Worm (Caenorhabditis elegans): Measurements from ENCODE around the gene gst-33.
"Not testable (repeated sequence)": the region's sequence is repeated elsewhere in the genome, so short reads cannot be mapped to it uniquely, and the experiment has no call there.

Gene gst-33

DNA sequence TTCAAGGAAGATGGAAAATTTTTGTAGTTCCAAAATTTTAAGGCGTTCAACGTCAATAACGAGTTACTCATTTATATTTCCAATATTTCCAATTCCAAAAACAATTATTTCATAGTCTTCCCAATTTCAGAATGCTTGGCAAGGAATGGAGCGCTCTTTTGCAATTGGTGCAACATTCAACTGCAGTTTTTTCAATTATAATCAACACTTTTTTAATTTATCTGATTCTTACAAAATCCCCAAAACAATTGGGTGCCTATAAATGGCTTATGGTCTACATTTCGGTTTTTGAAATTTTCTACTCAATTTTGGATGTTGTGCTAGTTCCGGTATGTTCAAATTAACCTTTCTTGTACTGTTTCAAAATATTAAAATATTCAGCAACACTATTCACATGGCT, 39.3 kb upstream of the gst-33 start, which contains the start of gene str-225:
Gene str-225, plus strand, starts transcription at position 132 of the 400 bp plus-strand sequence.
- no peak for TF ChIP-seq egl-27 (tag; optimal IDR thresholded peaks at IDR 0.05)
- TF ChIP-seq unc-39 (tag; optimal IDR thresholded peaks at IDR 0.05), result no peak

DNA sequence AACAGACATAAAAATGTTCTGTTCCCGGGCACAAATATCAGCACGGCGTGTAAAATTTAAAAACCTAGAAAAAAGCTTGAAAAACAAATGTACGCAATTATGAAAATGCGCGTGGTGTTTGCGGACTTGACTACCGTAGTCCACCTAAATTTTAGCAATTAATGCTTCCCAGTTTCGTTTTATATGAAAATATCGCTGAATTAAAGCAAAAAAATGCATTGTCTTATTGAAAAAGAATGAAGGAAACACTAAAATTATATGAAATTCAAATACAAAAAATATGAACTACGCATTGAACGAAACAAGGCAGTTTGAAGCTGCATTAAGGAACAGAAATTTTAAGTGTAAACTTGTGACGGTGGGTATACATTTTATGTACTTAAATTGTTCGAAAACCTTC, 37.9 kb upstream of the gst-33 start, which contains the start of gene ugt-64:
Gene ugt-64, minus strand, starts transcription at position 101 of the 400 bp plus-strand sequence.
- TF ChIP-seq ceh-9 (tag; optimal IDR thresholded peaks at IDR 0.05); nhr-67 (tag; optimal IDR thresholded peaks at IDR 0.05); nhr-43 (tag; optimal IDR thresholded peaks at IDR 0.05; ENCODE audit: poor library complexity, severe bottlenecking): not testable (repeated sequence)

DNA sequence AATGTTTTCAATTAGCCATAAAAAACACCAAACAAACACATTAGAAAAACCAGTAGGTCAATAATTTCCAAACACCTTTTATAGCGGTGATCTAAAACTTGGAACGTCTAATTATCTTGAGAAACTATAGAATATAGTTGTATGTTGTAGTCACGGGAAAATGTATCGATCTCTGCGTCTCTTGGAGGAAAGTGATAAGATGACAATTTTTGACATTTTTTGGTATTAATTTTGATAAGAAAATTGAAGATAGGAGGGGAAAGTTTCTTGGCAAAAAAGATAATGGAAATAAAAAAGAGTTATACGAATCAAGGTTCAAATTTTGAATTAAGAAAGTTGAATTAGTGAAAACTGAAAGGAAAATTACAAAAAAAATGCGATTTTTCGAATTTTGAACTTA, 37.4 kb upstream of the gst-33 start:
- TF ChIP-seq ceh-9 (tag; optimal IDR thresholded peaks at IDR 0.05) (no peak), nhr-23 (tag; optimal IDR thresholded peaks at IDR 0.05) (peak; percentile 23), jun-1 (tag; optimal IDR thresholded peaks at IDR 0.05) (peak; percentile 55), nhr-67 (tag; optimal IDR thresholded peaks at IDR 0.05) (no peak), elt-2 (tag; optimal IDR thresholded peaks at IDR 0.05) (peak; percentile 98), elt-3 (tag; optimal IDR thresholded peaks at IDR 0.05) (peak in 1 of 3 experiments; percentile 47), pqm-1 (tag; optimal IDR thresholded peaks at IDR 0.05) (peak; percentile 97)

DNA sequence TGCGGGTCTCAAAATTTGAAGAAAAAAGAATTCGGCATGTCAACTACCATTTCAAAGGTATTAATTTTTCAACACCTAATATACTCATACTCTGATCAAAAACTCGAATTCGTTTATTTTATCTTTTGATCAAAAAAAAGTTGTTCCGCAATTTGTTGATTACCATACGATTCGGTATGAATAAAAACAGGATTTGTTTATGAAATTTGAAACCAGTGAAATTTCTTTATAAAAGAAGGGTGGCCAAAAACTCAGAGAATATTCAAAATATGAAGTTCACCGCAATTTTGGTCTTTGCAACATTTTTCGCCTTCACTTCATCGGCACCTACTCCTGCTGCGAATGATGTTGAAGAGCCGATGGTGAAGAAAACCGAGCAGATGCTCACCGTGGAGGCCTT, 33.7 kb upstream of the gst-33 start, which contains the start of the genes C07G3.8 and C07G3.10:
Gene C07G3.8, minus strand, starts transcription at position 101 of the 400 bp plus-strand sequence.
Gene C07G3.10, plus strand, starts transcription at position 270 of the 400 bp plus-strand sequence.
- no peak for TF ChIP-seq nhr-23 (tag; optimal IDR thresholded peaks at IDR 0.05)
- TF ChIP-seq zag-1 (tag; optimal IDR thresholded peaks at IDR 0.05), result no peak
- no peak for TF ChIP-seq ceh-28 (tag; optimal IDR thresholded peaks at IDR 0.05)
- no peak for TF ChIP-seq egl-27 (tag; optimal IDR thresholded peaks at IDR 0.05)
- no peak for TF ChIP-seq unc-39 (tag; optimal IDR thresholded peaks at IDR 0.05)
- TF ChIP-seq elt-3 (tag; optimal IDR thresholded peaks at IDR 0.05), result no peak
- no peak for TF ChIP-seq egl-5 (tag; optimal IDR thresholded peaks at IDR 0.05)
- no peak for TF ChIP-seq nhr-237 (tag; optimal IDR thresholded peaks at IDR 0.05)
- TF ChIP-seq ama-1 (optimal IDR thresholded peaks at IDR 0.05), result no peak
- TF ChIP-seq ztf-11 (tag; optimal IDR thresholded peaks at IDR 0.05), result no peak
- TF ChIP-seq unc-62 (GFP tag; optimal IDR thresholded peaks at IDR 0.05), result no peak
- TF ChIP-seq pha-4 (tag; optimal IDR thresholded peaks at IDR 0.05), result no peak
- no peak for TF ChIP-seq nfya-1 (tag; optimal IDR thresholded peaks at IDR 0.05; ENCODE audit: insufficient read depth)
- TF ChIP-seq lin-15B (tag; optimal IDR thresholded peaks at IDR 0.05), result no peak
- TF ChIP-seq ceh-16 (tag; optimal IDR thresholded peaks at IDR 0.05), result no peak
- no peak for TF ChIP-seq fos-1 (tag; optimal IDR thresholded peaks at IDR 0.05)
- TF ChIP-seq fkh-10 (GFP tag; optimal IDR thresholded peaks at IDR 0.05), result no peak

DNA sequence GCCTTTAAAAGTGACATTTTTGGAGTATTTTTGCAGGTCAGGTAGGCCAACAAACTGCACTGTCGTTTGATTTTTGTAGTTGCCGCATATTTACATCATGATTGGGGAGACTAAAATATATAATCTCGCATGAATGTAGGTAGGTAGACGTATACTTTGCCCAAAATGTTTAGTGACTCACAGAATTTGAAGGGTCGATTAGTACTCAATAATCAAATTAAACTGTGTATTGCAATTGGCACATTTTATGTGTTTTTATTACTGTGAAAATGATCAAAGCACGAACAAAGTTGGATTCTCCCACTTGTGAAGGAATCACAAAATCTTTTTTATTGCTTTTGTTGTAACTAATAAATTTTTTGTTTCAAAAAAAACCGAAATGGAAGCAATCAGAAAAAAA, 28.5 kb upstream of the gst-33 start, which contains the start of gene C07G3.15:
Gene C07G3.15, minus strand, starts transcription at position 101 of the 400 bp plus-strand sequence.
- TF ChIP-seq fos-1 (tag; optimal IDR thresholded peaks at IDR 0.05) (no peak), unc-39 (tag; optimal IDR thresholded peaks at IDR 0.05) (no peak), mdl-1 (tag; optimal IDR thresholded peaks at IDR 0.05) (no peak), nhr-12 (tag; optimal IDR thresholded peaks at IDR 0.05) (no peak), fkh-10 (GFP tag; optimal IDR thresholded peaks at IDR 0.05) (no peak), skn-1 (tag; optimal IDR thresholded peaks at IDR 0.05) (no peak)

DNA sequence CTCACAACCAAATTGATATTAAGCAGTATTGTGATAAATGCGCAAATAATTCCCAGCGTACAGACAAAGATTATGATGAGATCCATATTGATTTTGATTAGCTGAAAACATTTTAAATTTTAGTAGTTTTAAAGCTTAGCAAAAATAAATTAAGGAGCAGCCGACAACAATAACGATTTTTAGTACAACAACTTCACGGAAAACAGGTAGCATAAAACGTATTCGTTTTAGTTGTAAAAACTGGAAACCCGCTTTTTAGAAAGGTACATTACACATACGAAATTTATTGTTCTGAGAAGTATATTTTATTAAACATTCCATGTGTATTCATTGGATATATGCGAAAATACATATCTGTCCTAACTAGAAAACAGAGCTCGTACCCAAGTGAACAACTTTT, 22.1 kb upstream of the gst-33 start, which contains the start of gene srbc-36:
Gene srbc-36, minus strand, starts transcription at position 101 of the 400 bp plus-strand sequence.
- TF ChIP-seq daf-12 (tag; optimal IDR thresholded peaks at IDR 0.05) (no peak), lin-15B (tag; optimal IDR thresholded peaks at IDR 0.05) (no peak), nhr-12 (tag; optimal IDR thresholded peaks at IDR 0.05) (no peak), mml-1 (tag; optimal IDR thresholded peaks at IDR 0.05) (no peak), R02D3.7 (tag; optimal IDR thresholded peaks at IDR 0.05) (no peak), tbx-2 (tag; optimal IDR thresholded peaks at IDR 0.05) (no peak), lin-39 (tag; optimal IDR thresholded peaks at IDR 0.05) (no peak), ceh-82 (tag; optimal IDR thresholded peaks at IDR 0.05) (no peak)
